Fruit fly (Drosophila melanogaster): Measurements from ENCODE around the gene JMJD6.

DNA sequence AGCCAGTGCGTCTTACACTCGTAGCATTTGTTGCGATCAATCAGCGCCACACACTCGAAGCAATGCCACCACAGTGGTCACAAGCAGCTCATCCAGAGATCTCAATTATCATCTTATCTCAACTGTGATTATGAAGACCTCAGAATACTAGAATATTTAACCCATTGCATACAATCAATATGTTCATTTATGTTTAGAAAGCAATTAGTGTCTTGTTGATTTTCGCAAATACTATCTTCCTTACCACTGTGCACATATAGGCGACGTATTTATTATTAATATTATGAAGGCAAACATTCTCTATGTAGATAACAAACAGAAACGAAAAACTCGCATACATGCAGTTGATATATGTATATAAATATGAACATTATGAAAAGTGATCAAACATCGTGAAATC is 3.4 kb downstream of the JMJD6 start:
- TF ChIP-seq psq (GFP tag; optimal IDR thresholded peaks at IDR 0.05) (peak; percentile 72), CG32264 (GFP tag; optimal IDR thresholded peaks at IDR 0.05) (peak; percentile 23), Abd-B (GFP tag; optimal IDR thresholded peaks at IDR 0.05) (no peak), pan (optimal IDR thresholded peaks at IDR 0.05) (no peak)

All from whole organism, wandering third instar larva.